Fruit fly (Drosophila melanogaster): ENCODE results near the gene Ubr3.

dm6 chrX:7978027-7978426 is 42.3 kb downstream of the Ubr3 start:
- no peak for TF ChIP-seq CG8478 (optimal IDR thresholded peaks at IDR 0.05)
- TF ChIP-seq usp (GFP tag; optimal IDR thresholded peaks at IDR 0.05): no peak
- no peak for TF ChIP-seq EcR (GFP tag; optimal IDR thresholded peaks at IDR 0.05)
- no peak for TF ChIP-seq pan (optimal IDR thresholded peaks at IDR 0.05)

All from whole organism.